Worm (Caenorhabditis elegans) whole organism, L2 larva: Measurements from ENCODE around the gene T23G4.127.

ENCODE experiments used
- C34F6.9 ChIP-seq: fragments of 150-350 bp; optimal IDR thresholded peaks from 2 replicates; lab custom pipeline; 2014; ENCODE audit warnings: missing biosample characterization, missing genetic modification characterization
- R02D3.7 ChIP-seq: fragments of 150-350 bp; optimal IDR thresholded peaks from 2 replicates; lab custom pipeline; 2014; ENCODE audit warnings: missing biosample characterization, missing genetic modification characterization
- Y55F3AM.14 ChIP-seq: fragments of 200-800 bp; sonication (Bioruptor generic); optimal IDR thresholded peaks from 2 replicates; lab custom pipeline; 2018; ENCODE audit warnings: mild to moderate bottlenecking, missing genetic modification characterization, missing compliant biosample characterization
- ZK546.5 ChIP-seq: sonication (generic microtip); optimal IDR thresholded peaks from 2 replicates; lab custom pipeline; 2017; ENCODE audit warnings: missing biosample characterization, missing genetic modification characterization
- alr-1 ChIP-seq: fragments of 150-350 bp; optimal IDR thresholded peaks from 2 replicates; lab custom pipeline; 2014; ENCODE audit warnings: missing biosample characterization, missing genetic modification characterization
- aly-2 ChIP-seq: fragments of 150-350 bp; optimal IDR thresholded peaks from 2 replicates; lab custom pipeline; 2014; ENCODE audit warnings: missing biosample characterization, missing genetic modification characterization
- ama-1 ChIP-seq: fragments of 150-350 bp; optimal IDR thresholded peaks from 2 replicates; lab custom pipeline; 2018; ENCODE audit warnings: inconsistent platforms
- blmp-1 ChIP-seq: sonication (generic microtip); optimal IDR thresholded peaks from 2 replicates; lab custom pipeline; 2017; ENCODE audit warnings: missing genetic modification characterization, mild to moderate bottlenecking, missing compliant biosample characterization, antibody characterized with exemption, moderate library complexity; ENCODE audit not compliant: insufficient read depth
- ceh-16 ChIP-seq: fragments of 150-350 bp; optimal IDR thresholded peaks from 2 replicates; lab custom pipeline; 2014; ENCODE audit warnings: missing biosample characterization, missing genetic modification characterization
- crh-2 ChIP-seq: sonication (generic microtip); optimal IDR thresholded peaks from 2 replicates; lab custom pipeline; 2017; ENCODE audit warnings: missing biosample characterization, missing genetic modification characterization
- egl-27 ChIP-seq: sonication (generic microtip); optimal IDR thresholded peaks from 3 replicates; lab custom pipeline; 2017; ENCODE audit warnings: missing biosample characterization, missing genetic modification reagents, missing genetic modification characterization
- elt-1 ChIP-seq: fragments of 150-350 bp; optimal IDR thresholded peaks from 2 replicates; lab custom pipeline; 2014; ENCODE audit warnings: missing biosample characterization, missing genetic modification characterization
- elt-3 ChIP-seq: sonication (generic microtip); optimal IDR thresholded peaks from 2 replicates; lab custom pipeline; 2017; ENCODE audit warnings: missing biosample characterization, missing genetic modification characterization
- fos-1 ChIP-seq: fragments of 150-350 bp; optimal IDR thresholded peaks from 2 replicates; lab custom pipeline; 2014; ENCODE audit warnings: missing biosample characterization, missing genetic modification characterization
- gmeb-1 ChIP-seq: fragments of 150-350 bp; optimal IDR thresholded peaks from 2 replicates; lab custom pipeline; 2014; ENCODE audit warnings: missing biosample characterization, missing genetic modification characterization
- lin-13 ChIP-seq: fragments of 150-350 bp; optimal IDR thresholded peaks from 2 replicates; lab custom pipeline; 2014; ENCODE audit warnings: missing biosample characterization, missing genetic modification reagents, missing genetic modification characterization
- lin-39 ChIP-seq: fragments of 150-350 bp; optimal IDR thresholded peaks from 2 replicates; lab custom pipeline; 2014; ENCODE audit warnings: missing biosample characterization, missing genetic modification reagents, missing genetic modification characterization
- lsy-2 ChIP-seq, 2 experiments: fragments of 150-350 bp in 1 of 2; sonication (generic microtip) in 1 of 2; optimal IDR thresholded peaks; 2 replicates each; lab custom pipeline; 2014 to 2017; ENCODE audit warnings: missing biosample characterization in 2 of 2, missing genetic modification characterization in 2 of 2
- mab-5 ChIP-seq: fragments of 150-350 bp; optimal IDR thresholded peaks from 2 replicates; lab custom pipeline; 2014; ENCODE audit warnings: missing biosample characterization, missing genetic modification characterization
- mbf-1 ChIP-seq: sonication (generic microtip); optimal IDR thresholded peaks from 2 replicates; lab custom pipeline; 2017; ENCODE audit warnings: missing biosample characterization, missing genetic modification characterization
- mdl-1 ChIP-seq, 2 experiments: fragments of 150-350 bp in 1 of 2; sonication (generic microtip) in 1 of 2; optimal IDR thresholded peaks; 2 replicates each; lab custom pipeline; 2017; ENCODE audit warnings: missing biosample characterization in 2 of 2, missing genetic modification characterization in 2 of 2
- nhr-10 ChIP-seq: sonication (generic microtip); optimal IDR thresholded peaks from 2 replicates; lab custom pipeline; 2017; ENCODE audit warnings: missing biosample characterization, missing genetic modification characterization
- nhr-11 ChIP-seq: fragments of 150-350 bp; optimal IDR thresholded peaks from 2 replicates; lab custom pipeline; 2014; ENCODE audit warnings: missing biosample characterization, missing genetic modification characterization
- nhr-129 ChIP-seq: fragments of 150-350 bp; optimal IDR thresholded peaks from 2 replicates; lab custom pipeline; 2014; ENCODE audit warnings: missing biosample characterization, missing genetic modification characterization
- nhr-237 ChIP-seq: fragments of 150-350 bp; optimal IDR thresholded peaks from 2 replicates; lab custom pipeline; 2014; ENCODE audit warnings: missing biosample characterization, missing genetic modification characterization
- nhr-25 ChIP-seq: fragments of 150-350 bp; sonication (generic microtip); optimal IDR thresholded peaks from 3 replicates; lab custom pipeline; 2014; ENCODE audit warnings: missing biosample characterization, missing genetic modification characterization
- nhr-6 ChIP-seq: fragments of 150-350 bp; optimal IDR thresholded peaks from 2 replicates; lab custom pipeline; 2014; ENCODE audit warnings: missing biosample characterization, missing genetic modification characterization
- nhr-77 ChIP-seq: fragments of 150-350 bp; optimal IDR thresholded peaks from 2 replicates; lab custom pipeline; 2014; ENCODE audit warnings: missing biosample characterization, missing genetic modification characterization
- sem-4 ChIP-seq: fragments of 150-350 bp; optimal IDR thresholded peaks from 2 replicates; lab custom pipeline; 2014; ENCODE audit warnings: missing biosample characterization, missing genetic modification reagents, missing genetic modification characterization
- skn-1 ChIP-seq: sonication (generic microtip); optimal IDR thresholded peaks from 2 replicates; lab custom pipeline; 2017; ENCODE audit warnings: missing biosample characterization, missing genetic modification characterization
- sma-3 ChIP-seq: sonication (generic microtip); optimal IDR thresholded peaks from 2 replicates; lab custom pipeline; 2016; ENCODE audit warnings: missing genetic modification reagents, missing genetic modification characterization, missing compliant biosample characterization
- snpc-4 ChIP-seq: fragments of 150-350 bp; optimal IDR thresholded peaks from 2 replicates; lab custom pipeline; 2014; ENCODE audit warnings: missing biosample characterization, missing genetic modification characterization
- unc-39 ChIP-seq: fragments of 150-350 bp; optimal IDR thresholded peaks from 2 replicates; lab custom pipeline; 2014; ENCODE audit warnings: missing biosample characterization, missing genetic modification characterization
- unc-55 ChIP-seq: fragments of 150-350 bp; sonication (generic microtip); optimal IDR thresholded peaks from 3 replicates; lab custom pipeline; 2014; ENCODE audit warnings: missing biosample characterization, missing genetic modification reagents, missing genetic modification characterization
- unc-62 ChIP-seq: fragments of 150-350 bp; optimal IDR thresholded peaks from 2 replicates; lab custom pipeline; 2014; ENCODE audit warnings: missing biosample characterization, missing genetic modification reagents, missing genetic modification characterization
- ztf-1 ChIP-seq: fragments of 200-800 bp; sonication (Bioruptor generic); conservative IDR thresholded peaks from 2 replicates; pipeline ENCODE4 v1.3.6; 2022; ENCODE audit warnings: missing genetic modification characterization, missing compliant biosample characterization
- ztf-11 ChIP-seq: sonication (generic microtip); optimal IDR thresholded peaks from 2 replicates; lab custom pipeline; 2017; ENCODE audit warnings: missing biosample characterization, missing genetic modification characterization
- ztf-4 ChIP-seq: fragments of 150-350 bp; optimal IDR thresholded peaks from 2 replicates; lab custom pipeline; 2014; ENCODE audit warnings: missing biosample characterization, missing genetic modification characterization

The T23G4.127 gene

DNA sequence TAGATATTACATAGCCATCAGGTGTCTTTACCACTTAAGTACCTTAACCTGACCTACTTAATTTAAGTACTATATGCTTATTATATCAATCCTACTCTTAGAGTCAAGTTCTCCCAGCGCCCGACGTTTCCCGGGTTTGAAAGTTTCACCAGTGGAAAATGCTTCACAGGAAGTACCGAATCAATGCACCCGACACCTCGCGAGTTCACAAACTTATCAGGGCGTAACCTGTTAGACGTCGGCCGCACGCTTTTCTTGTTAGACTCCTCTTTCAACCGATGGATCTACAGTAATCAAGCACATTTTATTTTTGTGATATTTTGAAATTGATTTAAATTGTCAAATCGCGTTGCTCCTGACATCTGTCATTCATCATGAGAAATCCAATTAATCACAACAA, 3.2 kb downstream of the T23G4.127 start:
- TF ChIP-seq unc-39 (tag; lab: Kevin White, UChicago) (no peak), nhr-6 (tag; lab: Kevin White, UChicago) (no peak), snpc-4 (tag; lab: Kevin White, UChicago) (peak; percentile 30), mdl-1 (tag; optimal IDR thresholded peaks at IDR 0.05; lab: Kevin White, UChicago) (no peak)

DNA sequence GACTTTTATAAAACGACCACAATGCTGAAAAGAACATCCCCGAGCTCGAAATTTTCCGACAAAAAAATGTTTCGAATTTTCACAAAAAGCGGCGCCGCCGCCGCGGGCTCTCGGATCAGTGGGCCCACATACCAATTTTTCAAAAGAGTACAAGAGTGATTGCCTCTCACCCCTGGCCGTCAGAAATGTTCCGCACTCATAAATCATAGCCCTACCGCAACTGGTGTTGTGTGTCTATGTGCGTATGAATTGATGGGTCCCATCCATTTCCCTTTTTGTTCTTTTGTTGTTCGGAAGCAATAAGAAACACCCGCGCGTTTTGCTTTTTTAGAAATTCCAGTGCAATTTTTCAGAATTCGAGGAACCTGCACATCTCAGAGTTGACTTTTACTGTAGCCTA, 3.9 kb downstream of the T23G4.127 start:
- TF ChIP-seq ZK546.5 (no peak), gmeb-1 (tag; lab: Kevin White, UChicago) (no peak), mab-5 (tag; lab: Kevin White, UChicago) (peak; percentile 98), ztf-4 (tag; lab: Kevin White, UChicago) (no peak), nhr-6 (tag; lab: Kevin White, UChicago) (no peak), snpc-4 (tag; lab: Kevin White, UChicago) (no peak), fos-1 (tag; lab: Kevin White, UChicago) (no peak), Y55F3AM.14 (GFP tag; lab: Kevin White, UChicago) (no peak), aly-2 (tag; lab: Kevin White, UChicago) (no peak), crh-2 (no peak), R02D3.7 (no peak), sem-4 (tag; lab: Kevin White, UChicago) (no peak), lsy-2 (tag; optimal IDR thresholded peaks at IDR 0.05; lab: Kevin White, UChicago) (peak in 1 of 2 experiments; percentile 33), nhr-77 (no peak), nhr-11 (tag; lab: Kevin White, UChicago) (no peak), egl-27 (tag; lab: Kevin White, UChicago) (no peak), unc-62 (GFP tag; lab: Kevin White, UChicago) (peak; percentile 89), alr-1 (tag; lab: Kevin White, UChicago) (no peak), ceh-16 (tag; lab: Kevin White, UChicago) (no peak), elt-1 (tag; lab: Kevin White, UChicago) (no peak), C34F6.9 (tag; lab: Kevin White, UChicago) (no peak), skn-1 (tag; lab: Kevin White, UChicago) (no peak), lin-39 (tag; lab: Kevin White, UChicago) (peak; percentile 72), ztf-11 (tag; lab: Kevin White, UChicago) (no peak), unc-55 (GFP tag; lab: Kevin White, UChicago) (peak; percentile 27), ama-1 (lab: Kevin White, UChicago) (no peak), nhr-10 (no peak), lin-13 (GFP tag; lab: Kevin White, UChicago) (no peak), unc-39 (tag; lab: Kevin White, UChicago) (no peak)

DNA sequence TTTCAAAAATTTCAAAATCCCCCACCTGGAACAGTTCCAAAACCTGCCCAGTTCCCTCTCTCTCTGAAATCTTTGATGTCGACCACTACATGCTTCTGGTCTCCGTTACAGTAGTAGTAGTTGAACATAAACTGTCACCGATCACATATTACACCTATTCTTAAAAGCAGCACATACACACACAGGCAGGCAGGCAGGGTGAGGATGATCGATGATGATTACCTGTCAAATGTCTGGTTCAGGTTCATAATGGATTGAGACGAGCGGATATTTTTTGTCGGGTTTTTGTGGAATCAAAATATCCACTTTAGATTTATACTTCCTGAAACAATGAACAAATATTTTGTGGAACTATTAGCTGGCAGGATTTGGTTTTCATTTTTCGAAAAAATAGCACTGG, 4.5 kb downstream of the T23G4.127 start:
- TF ChIP-seq snpc-4 (tag; lab: Kevin White, UChicago) (no peak), elt-3 (tag; lab: Kevin White, UChicago) (no peak), mab-5 (tag; lab: Kevin White, UChicago) (no peak), nhr-237 (tag; lab: Kevin White, UChicago) (no peak), unc-55 (GFP tag; lab: Kevin White, UChicago) (no peak), nhr-11 (tag; lab: Kevin White, UChicago) (no peak), nhr-10 (no peak), ztf-11 (tag; lab: Kevin White, UChicago) (no peak), mbf-1 (tag; lab: Kevin White, UChicago) (no peak), sma-3 (GFP tag; lab: Kevin White, UChicago) (no peak), ztf-1 (GFP tag; lab: Robert Waterston, UW) (no peak), ama-1 (lab: Kevin White, UChicago) (no peak), blmp-1 (tag; lab: Kevin White, UChicago) (no peak), nhr-6 (tag; lab: Kevin White, UChicago) (no peak), alr-1 (tag; lab: Kevin White, UChicago) (no peak), unc-39 (tag; lab: Kevin White, UChicago) (no peak)

ce11 chrIV:13692522-13692921, 6.0 kb downstream of the T23G4.127 start:
- TF ChIP-seq ztf-1 (GFP tag; lab: Robert Waterston, UW) (no peak), nhr-6 (tag; lab: Kevin White, UChicago) (no peak), unc-62 (GFP tag; lab: Kevin White, UChicago) (no peak), nhr-25 (tag; lab: Kevin White, UChicago) (peak; percentile 10), nhr-129 (tag; lab: Kevin White, UChicago) (peak; percentile 38)
